Fruit fly (Drosophila melanogaster) whole organism, embryonic: Measurements from ENCODE around the gene CG13949.
A peak's percentile ranks its signal among the peaks of the same experiment; 100 is the strongest.

Experiments used
- Atf6 ChIP-seq: fragments of 200-800 bp; sonication (Bioruptor generic); IDR thresholded peaks from 2 replicates; pipeline ENCODE4 v1.3.6; 2022; ENCODE audit warnings: missing biosample characterization, missing genetic modification characterization
- CG11560 ChIP-seq: fragments of 200-800 bp; sonication (Bioruptor generic); IDR thresholded peaks from 3 replicates; pipeline ENCODE4 v1.3.6; 2022; ENCODE audit warnings: missing biosample characterization, missing genetic modification characterization
- CG11695 ChIP-seq: fragments of 200-800 bp; sonication (Bioruptor generic); IDR thresholded peaks from 3 replicates; pipeline ENCODE4 v1.3.6; 2022; ENCODE audit warnings: missing biosample characterization, missing genetic modification characterization
- CG12219 ChIP-seq: fragments of 200-800 bp; sonication (Bioruptor generic); optimal IDR thresholded peaks from 3 replicates; lab custom pipeline; 2018; ENCODE audit warnings: missing biosample characterization, mild to moderate bottlenecking, missing genetic modification characterization
- CG12659 ChIP-seq: fragments of 200-800 bp; sonication (Bioruptor generic); optimal IDR thresholded peaks from 3 replicates; lab custom pipeline; 2017; ENCODE audit warnings: mild to moderate bottlenecking, missing biosample characterization, missing genetic modification reagents, missing genetic modification characterization
- CG12769 ChIP-seq: fragments of 200-800 bp; sonication (Bioruptor generic); optimal IDR thresholded peaks from 2 replicates; lab custom pipeline; 2019; ENCODE audit warnings: missing biosample characterization, mild to moderate bottlenecking, missing genetic modification characterization, moderate library complexity
- CG12942 ChIP-seq: fragments of 200-800 bp; sonication (Bioruptor generic); optimal IDR thresholded peaks from 3 replicates; lab custom pipeline; 2016; ENCODE audit warnings: missing biosample characterization, missing genetic modification characterization
- CG14860 ChIP-seq: fragments of 200-800 bp; sonication (Bioruptor generic); IDR thresholded peaks from 3 replicates; pipeline ENCODE4 v1.3.6; 2022; ENCODE audit warnings: missing biosample characterization, missing genetic modification characterization; ENCODE audit not compliant: partially characterized antibody
- CG17385 ChIP-seq: fragments of 200-800 bp; sonication (Bioruptor generic); optimal IDR thresholded peaks from 3 replicates; lab custom pipeline; 2018; ENCODE audit warnings: missing biosample characterization, mild to moderate bottlenecking, missing genetic modification characterization
- CG2120 ChIP-seq: fragments of 200-800 bp; sonication (Bioruptor generic); optimal IDR thresholded peaks from 3 replicates; lab custom pipeline; 2016; ENCODE audit warnings: missing biosample characterization, missing genetic modification characterization
- CG31388 ChIP-seq: fragments of 200-800 bp; sonication (Bioruptor generic); optimal IDR thresholded peaks from 2 replicates; lab custom pipeline; 2016; ENCODE audit warnings: missing biosample characterization, missing genetic modification characterization
- CG3163 ChIP-seq: fragments of 200-800 bp; sonication (Bioruptor generic); optimal IDR thresholded peaks from 3 replicates; lab custom pipeline; 2016; ENCODE audit warnings: missing biosample characterization, missing genetic modification characterization
- CG42726 ChIP-seq: fragments of 200-800 bp; sonication (Bioruptor generic); IDR thresholded peaks from 2 replicates; pipeline ENCODE4 v1.3.6; 2022; ENCODE audit warnings: missing biosample characterization, missing genetic modification characterization; ENCODE audit not compliant: partially characterized antibody
- CG4820 ChIP-seq: fragments of 200-800 bp; sonication (Bioruptor generic); optimal IDR thresholded peaks from 3 replicates; lab custom pipeline; 2016; ENCODE audit warnings: missing biosample characterization, missing genetic modification characterization
- CG5180 ChIP-seq: fragments of 200-800 bp; sonication (Bioruptor generic); optimal IDR thresholded peaks from 3 replicates; lab custom pipeline; 2017; ENCODE audit warnings: missing biosample characterization, missing genetic modification characterization, mild to moderate bottlenecking, moderate library complexity, missing genetic modification reagents
- CG5245 ChIP-seq: fragments of 200-800 bp; sonication (Bioruptor generic); optimal IDR thresholded peaks from 3 replicates; lab custom pipeline; 2016; ENCODE audit warnings: missing biosample characterization, missing genetic modification characterization
- CG6254 ChIP-seq: fragments of 200-800 bp; sonication (Bioruptor generic); optimal IDR thresholded peaks from 3 replicates; lab custom pipeline; 2017; ENCODE audit warnings: mild to moderate bottlenecking, missing biosample characterization, missing genetic modification reagents, missing genetic modification characterization
- CG6683 ChIP-seq: fragments of 200-800 bp; sonication (Bioruptor generic); optimal IDR thresholded peaks from 2 replicates; lab custom pipeline; 2017; ENCODE audit warnings: missing biosample characterization, mild to moderate bottlenecking, missing genetic modification characterization, missing genetic modification reagents
- CG7271 ChIP-seq: fragments of 200-800 bp; sonication (Bioruptor generic); optimal IDR thresholded peaks from 2 replicates; lab custom pipeline; 2018; ENCODE audit warnings: missing biosample characterization, mild to moderate bottlenecking, missing genetic modification characterization, moderate library complexity
- CG8281 ChIP-seq: fragments of 200-800 bp; sonication (Bioruptor generic); optimal IDR thresholded peaks from 2 replicates; lab custom pipeline; 2018; ENCODE audit warnings: missing biosample characterization, mild to moderate bottlenecking, missing genetic modification characterization, moderate library complexity
- CG9932 ChIP-seq: fragments of 200-800 bp; sonication (Bioruptor generic); IDR thresholded peaks from 2 replicates; pipeline ENCODE4 v1.3.6; 2022; ENCODE audit warnings: missing biosample characterization, missing genetic modification characterization
- CHES-1-like ChIP-seq: fragments of 200-800 bp; sonication (Bioruptor generic); optimal IDR thresholded peaks from 2 replicates; lab custom pipeline; 2016; ENCODE audit warnings: missing biosample characterization, missing genetic modification characterization
- CTCF ChIP-seq: fragments of 200-800 bp; sonication (Bioruptor generic); optimal IDR thresholded peaks from 2 replicates; lab custom pipeline; 2017; ENCODE audit warnings: missing biosample characterization, mild to moderate bottlenecking, missing genetic modification characterization, moderate library complexity
- D ChIP-seq, 2 experiments: fragments of 200-800 bp in 1 of 2; fragments of >200 bp in 1 of 2; sonication (Bioruptor generic) in 1 of 2; optimal IDR thresholded peaks; 2 replicates in 1 of 2; 3 replicates in 1 of 2; lab custom pipeline; 2017; ENCODE audit warnings: mild to moderate bottlenecking in 1 of 2, missing biosample characterization in 1 of 2, missing genetic modification characterization in 1 of 2, missing genetic modification reagents in 1 of 2
- Dref ChIP-seq: fragments of 200-800 bp; sonication (Bioruptor generic); IDR thresholded peaks from 2 replicates; pipeline ENCODE4 v1.3.6; 2022; ENCODE audit warnings: missing biosample characterization, missing genetic modification characterization
- H2.0 ChIP-seq: fragments of 200-800 bp; sonication (Bioruptor generic); IDR thresholded peaks from 2 replicates; pipeline ENCODE4 v1.3.6; 2022; ENCODE audit warnings: missing biosample characterization, missing genetic modification characterization
- HLH4C ChIP-seq: fragments of 200-800 bp; sonication (Bioruptor generic); IDR thresholded peaks from 3 replicates; pipeline ENCODE4 v1.3.6; 2022; ENCODE audit warnings: missing biosample characterization, missing genetic modification characterization; ENCODE audit not compliant: partially characterized antibody
- Hsf ChIP-seq: fragments of 200-800 bp; sonication (Bioruptor generic); optimal IDR thresholded peaks from 3 replicates; lab custom pipeline; 2016; ENCODE audit warnings: missing biosample characterization, missing genetic modification characterization
- Oaz ChIP-seq: fragments of 200-800 bp; sonication (Bioruptor generic); IDR thresholded peaks from 2 replicates; pipeline ENCODE4 v1.3.6; 2022; ENCODE audit warnings: missing biosample characterization, missing genetic modification characterization
- YL-1 ChIP-seq: fragments of 200-800 bp; sonication (Bioruptor generic); optimal IDR thresholded peaks from 3 replicates; lab custom pipeline; 2017; ENCODE audit warnings: missing biosample characterization, mild to moderate bottlenecking, missing genetic modification characterization
- ab ChIP-seq: fragments of 200-800 bp; sonication (Bioruptor generic); optimal IDR thresholded peaks from 2 replicates; lab custom pipeline; 2016; ENCODE audit warnings: missing biosample characterization, missing genetic modification characterization
- ara ChIP-seq: fragments of 200-800 bp; sonication (Bioruptor generic); IDR thresholded peaks from 2 replicates; pipeline ENCODE4 v1.3.6; 2022; ENCODE audit warnings: missing biosample characterization, missing genetic modification characterization
- ase ChIP-seq: fragments of 200-800 bp; sonication (Bioruptor generic); IDR thresholded peaks from 3 replicates; pipeline ENCODE4 v1.3.6; 2022; ENCODE audit warnings: missing biosample characterization, missing genetic modification characterization
- bcd ChIP-seq: fragments of 200-800 bp; sonication (Bioruptor generic); optimal IDR thresholded peaks from 2 replicates; lab custom pipeline; 2017; ENCODE audit warnings: missing biosample characterization, mild to moderate bottlenecking, missing genetic modification characterization
- br ChIP-seq: fragments of >200 bp; optimal IDR thresholded peaks from 2 replicates; lab custom pipeline; 2017
- cas ChIP-seq: fragments of 200-800 bp; sonication (Bioruptor generic); IDR thresholded peaks from 2 replicates; pipeline ENCODE4 v1.3.6; 2022; ENCODE audit warnings: missing biosample characterization, missing genetic modification characterization
- chinmo ChIP-seq: fragments of 200-800 bp; sonication (Bioruptor generic); IDR thresholded peaks from 4 replicates; pipeline ENCODE4 v1.3.6; 2022; ENCODE audit warnings: missing biosample characterization, missing genetic modification characterization; ENCODE audit not compliant: partially characterized antibody
- ems ChIP-seq: fragments of 200-800 bp; sonication (Bioruptor generic); optimal IDR thresholded peaks from 3 replicates; lab custom pipeline; 2016; ENCODE audit warnings: missing biosample characterization, missing genetic modification characterization
- ftz-f1 ChIP-seq: fragments of 200-800 bp; sonication (Bioruptor generic); optimal IDR thresholded peaks from 2 replicates; lab custom pipeline; 2016; ENCODE audit warnings: missing biosample characterization, missing genetic modification characterization
- gcm ChIP-seq: fragments of 200-800 bp; sonication (Bioruptor generic); optimal IDR thresholded peaks from 2 replicates; lab custom pipeline; 2019; ENCODE audit warnings: missing biosample characterization, mild to moderate bottlenecking, missing genetic modification characterization, moderate library complexity
- luna ChIP-seq: fragments of 200-800 bp; sonication (Bioruptor generic); optimal IDR thresholded peaks from 2 replicates; lab custom pipeline; 2016; ENCODE audit warnings: missing biosample characterization, missing genetic modification characterization
- pan ChIP-seq, 4 experiments: fragments of >200 bp in 3 of 4; fragments of 200-800 bp in 1 of 4; sonication (Bioruptor generic) in 1 of 4; optimal IDR thresholded peaks in 3 of 4; IDR thresholded peaks in 1 of 4; 2 replicates each; pipeline versions ENCODE4 v1.3.6 to Lab custom; 2017 to 2022; ENCODE audit warnings: missing biosample characterization in 2 of 4, missing genetic modification characterization in 2 of 4, mixed read lengths in 1 of 4
- salm ChIP-seq: fragments of 200-800 bp; sonication (Bioruptor generic); optimal IDR thresholded peaks from 2 replicates; lab custom pipeline; 2018; ENCODE audit warnings: missing biosample characterization, mild to moderate bottlenecking, missing genetic modification characterization
- sima ChIP-seq: fragments of 200-800 bp; sonication (Bioruptor generic); optimal IDR thresholded peaks from 2 replicates; lab custom pipeline; 2016; ENCODE audit warnings: missing biosample characterization, missing genetic modification characterization
- slbo ChIP-seq: fragments of 200-800 bp; sonication (Bioruptor generic); IDR thresholded peaks from 2 replicates; pipeline ENCODE4 v1.3.6; 2022; ENCODE audit warnings: missing biosample characterization, missing genetic modification characterization
- sob ChIP-seq: fragments of 200-800 bp; sonication (Bioruptor generic); IDR thresholded peaks from 2 replicates; pipeline ENCODE4 v1.3.6; 2022; ENCODE audit warnings: missing biosample characterization, missing genetic modification characterization
- ssp ChIP-seq: fragments of 200-800 bp; sonication (Bioruptor generic); IDR thresholded peaks from 2 replicates; pipeline ENCODE4 v1.3.6; 2022; ENCODE audit warnings: missing biosample characterization, missing genetic modification characterization
- stc ChIP-seq: fragments of 200-800 bp; sonication (Bioruptor generic); IDR thresholded peaks from 2 replicates; pipeline ENCODE4 v1.3.6; 2022; ENCODE audit warnings: missing biosample characterization, missing genetic modification characterization
- tin ChIP-seq: fragments of 200-800 bp; sonication (Bioruptor generic); optimal IDR thresholded peaks from 3 replicates; lab custom pipeline; 2016; ENCODE audit warnings: missing biosample characterization, missing genetic modification characterization
- tna ChIP-seq: fragments of 200-800 bp; sonication (Bioruptor generic); IDR thresholded peaks from 2 replicates; pipeline ENCODE4 v1.3.6; 2022; ENCODE audit warnings: missing biosample characterization, missing genetic modification characterization; ENCODE audit not compliant: partially characterized antibody
- zen ChIP-seq: fragments of 200-800 bp; sonication (Bioruptor generic); optimal IDR thresholded peaks from 3 replicates; lab custom pipeline; 2018; ENCODE audit warnings: missing biosample characterization, mild to moderate bottlenecking, missing genetic modification characterization, moderate library complexity

Gene CG13949

DNA sequence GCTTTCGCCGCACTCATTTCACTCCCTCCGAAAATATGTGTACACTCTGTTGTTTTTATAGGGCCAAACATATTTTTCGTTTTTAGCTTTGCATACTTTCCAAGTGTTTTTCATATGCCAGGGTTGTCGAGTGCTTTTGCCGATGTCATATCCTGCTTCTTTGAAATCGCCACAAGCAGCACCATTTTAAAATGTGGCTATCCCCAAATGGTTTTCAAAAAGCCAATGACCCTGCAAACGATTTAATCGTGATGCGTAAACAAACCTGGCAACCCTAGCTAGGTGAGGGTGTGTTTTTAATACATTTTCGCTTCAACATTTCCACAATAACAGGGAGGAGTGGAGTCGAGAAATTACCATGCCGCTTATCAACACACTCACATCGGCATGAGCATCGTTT, 37.3 kb downstream of the CG13949 start (continued):
- TF ChIP-seq cas (GFP tag; lab: Robert Waterston, UW), result no peak
- no peak for TF ChIP-seq YL-1 (GFP tag; lab: Kevin White, UChicago)
- no peak for TF ChIP-seq ssp (GFP tag; lab: Robert Waterston, UW)
- no peak for TF ChIP-seq CHES-1-like (GFP tag; lab: Kevin White, UChicago)
- TF ChIP-seq CG12219, result peak; percentile 35
- TF ChIP-seq tna (GFP tag; lab: Robert Waterston, UW), result no peak
- no peak for TF ChIP-seq sob (GFP tag; lab: Robert Waterston, UW)
- peak; percentile 44; the same call in 1 of the 2 replicates for TF ChIP-seq slbo (GFP tag; lab: Robert Waterston, UW)
- no peak for TF ChIP-seq br (lab: Kevin White, UChicago)
- TF ChIP-seq CG42726 (GFP tag; lab: Robert Waterston, UW), result no peak
- no peak for TF ChIP-seq CG4820 (GFP tag; lab: Kevin White, UChicago)
- TF ChIP-seq CG3163 (GFP tag; lab: Kevin White, UChicago), result no peak
- peak; percentile 10 for TF ChIP-seq CG12942 (GFP tag; lab: Kevin White, UChicago)
- TF ChIP-seq sima (GFP tag; lab: Kevin White, UChicago), result no peak
- no peak; the same call in 2 of the 3 replicates for TF ChIP-seq ase (GFP tag; lab: Robert Waterston, UW)
- no peak for TF ChIP-seq CTCF (GFP tag; lab: Kevin White, UChicago)
- no peak for TF ChIP-seq salm (tag; lab: Kevin White, UChicago)
- no peak for TF ChIP-seq pan (optimal IDR thresholded peaks at IDR 0.05; lab: Kevin White, UChicago)
- TF ChIP-seq pan (GFP tag; optimal IDR thresholded peaks at IDR 0.05 in 1 of 2, IDR thresholded peaks at IDR 0.05 in 1 of 2), result no peak
- TF ChIP-seq CG11560, result no peak
- TF ChIP-seq Hsf (GFP tag; lab: Kevin White, UChicago), result peak; percentile 2
- TF ChIP-seq CG12769 (tag; lab: Kevin White, UChicago), result peak; percentile 59
- no peak for TF ChIP-seq ftz-f1 (GFP tag; lab: Kevin White, UChicago)
- no peak for TF ChIP-seq HLH4C (GFP tag; lab: Robert Waterston, UW)
- TF ChIP-seq zen (tag; lab: Kevin White, UChicago), result peak; percentile 24
- TF ChIP-seq chinmo, result no peak
- no peak for TF ChIP-seq Dref (GFP tag; lab: Robert Waterston, UW)
- peak; percentile 57 for TF ChIP-seq CG2120 (GFP tag; lab: Kevin White, UChicago)
- no peak for TF ChIP-seq CG8281 (tag; lab: Kevin White, UChicago)
- peak; percentile 34 for TF ChIP-seq bcd (GFP tag; lab: Kevin White, UChicago)
- no peak for TF ChIP-seq CG6683 (GFP tag; lab: Kevin White, UChicago)
- peak; percentile 50; the same call in 1 of the 2 replicates for TF ChIP-seq stc (GFP tag; lab: Robert Waterston, UW)
- no peak for TF ChIP-seq CG14860 (GFP tag; lab: Robert Waterston, UW)
- no peak for TF ChIP-seq CG9932 (GFP tag; lab: Robert Waterston, UW)
- TF ChIP-seq D (optimal IDR thresholded peaks at IDR 0.05; lab: Kevin White, UChicago), result no peak
- TF ChIP-seq D (GFP tag; optimal IDR thresholded peaks at IDR 0.05; lab: Kevin White, UChicago), result no peak
- no peak for TF ChIP-seq CG5245
- no peak for TF ChIP-seq CG11695
- peak; percentile 3 for TF ChIP-seq ems
- no peak for TF ChIP-seq luna (GFP tag; lab: Kevin White, UChicago)
- no peak for TF ChIP-seq CG6254 (GFP tag; lab: Kevin White, UChicago)
- TF ChIP-seq ab (GFP tag; lab: Kevin White, UChicago), result no peak
- no peak for TF ChIP-seq gcm (GFP tag; lab: Kevin White, UChicago)
- peak; percentile 32 for TF ChIP-seq CG17385 (GFP tag; lab: Kevin White, UChicago)
- peak; percentile 19 for TF ChIP-seq tin (GFP tag; lab: Kevin White, UChicago)
- no peak for TF ChIP-seq CG31388 (GFP tag; lab: Kevin White, UChicago)
- no peak for TF ChIP-seq CG7271 (tag; lab: Kevin White, UChicago)
- TF ChIP-seq ara (GFP tag; lab: Robert Waterston, UW), result no peak
- peak; percentile 31; the same call in 1 of the 2 replicates for TF ChIP-seq Atf6 (GFP tag; lab: Robert Waterston, UW)
- TF ChIP-seq CG12659, result peak; percentile 15
- TF ChIP-seq Oaz (GFP tag; lab: Robert Waterston, UW), result no peak
- no peak for TF ChIP-seq CG5180
- TF ChIP-seq H2.0 (GFP tag; lab: Robert Waterston, UW), result no peak
